Worm (Caenorhabditis elegans) whole organism, early embryonic: ENCODE measurements around the gene T24H7.2.

ENCODE experiments used
- B0310.2 ChIP-seq: sonication (generic microtip); optimal IDR thresholded peaks from 2 replicates; lab custom pipeline; 2016; ENCODE audit warnings: mild to moderate bottlenecking, missing genetic modification characterization, missing compliant biosample characterization
- F13C5.2 ChIP-seq: sonication (generic microtip); optimal IDR thresholded peaks from 2 replicates; lab custom pipeline; 2017; ENCODE audit warnings: mild to moderate bottlenecking, missing genetic modification characterization, inconsistent platforms, missing compliant biosample characterization
- ama-1 ChIP-seq: fragments of 150-350 bp; optimal IDR thresholded peaks from 2 replicates; lab custom pipeline; 2014
- hmbx-1 ChIP-seq: sonication (generic microtip); optimal IDR thresholded peaks from 2 replicates; lab custom pipeline; 2016; ENCODE audit warnings: mild to moderate bottlenecking, missing genetic modification characterization, missing compliant biosample characterization
- scrt-1 ChIP-seq: fragments of 200-800 bp; sonication (Bioruptor generic); IDR thresholded peaks from 2 replicates; pipeline ENCODE4 v1.3.6; 2022; ENCODE audit warnings: missing genetic modification characterization, missing compliant biosample characterization
- tra-4 ChIP-seq: sonication (generic microtip); optimal IDR thresholded peaks from 2 replicates; lab custom pipeline; 2017; ENCODE audit warnings: missing genetic modification characterization, missing compliant biosample characterization

Gene T24H7.2

DNA sequence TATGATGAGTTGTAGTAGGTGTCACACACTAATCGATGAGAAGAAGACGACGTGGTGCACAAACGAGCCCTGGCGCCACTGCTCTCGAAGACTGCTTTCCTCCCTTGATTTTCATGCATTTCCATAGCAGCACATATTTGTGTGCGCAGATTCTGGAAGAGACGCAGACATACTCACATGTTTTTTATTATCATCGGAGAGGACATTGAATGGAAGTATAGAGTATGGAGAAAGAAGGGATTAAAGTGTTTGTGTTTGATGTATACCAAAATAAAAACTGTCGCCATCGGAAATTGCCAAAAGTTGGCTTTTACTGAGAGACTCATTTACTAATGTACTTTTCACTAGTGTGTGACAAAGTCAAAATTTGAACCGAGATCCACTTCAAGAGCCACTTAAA, 47.1 kb downstream of the T24H7.2 start, which contains the start of gene mps-1:
TSS of gene mps-1 (minus strand) at position 101 of the 400 bp plus-strand sequence.
- TF ChIP-seq ama-1 (no peak), F13C5.2 (tag; lab: Kevin White, UChicago) (no peak), hmbx-1 (tag; lab: Kevin White, UChicago) (no peak), tra-4 (tag; lab: Kevin White, UChicago) (no peak), B0310.2 (tag; lab: Kevin White, UChicago) (no peak), scrt-1 (GFP tag; lab: Robert Waterston, UW) (no peak)
